Worm (Caenorhabditis elegans): ENCODE data around the gene dgk-2.

Gene dgk-2

DNA sequence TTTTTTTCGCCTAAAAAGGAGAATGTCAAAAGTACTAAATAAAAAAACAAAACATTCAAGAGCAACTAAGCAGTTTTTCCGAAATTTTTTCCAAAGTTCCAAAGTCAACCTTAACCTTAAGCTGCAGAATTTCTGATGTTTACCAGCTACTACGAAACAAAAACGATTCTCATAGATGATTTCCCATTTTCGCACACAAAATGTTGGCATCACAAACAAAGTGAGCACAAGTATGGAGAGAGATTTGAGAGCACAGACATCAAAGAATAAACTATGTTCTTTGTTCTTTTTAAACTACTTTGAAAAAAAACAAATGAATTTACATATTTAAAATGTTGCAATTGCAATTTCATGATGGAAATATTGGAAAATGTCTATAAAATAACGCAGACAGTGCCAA is 19.1 kb upstream of the dgk-2 start:
- no peak for TF ChIP-seq unc-39 (tag; optimal IDR thresholded peaks at IDR 0.05)

DNA sequence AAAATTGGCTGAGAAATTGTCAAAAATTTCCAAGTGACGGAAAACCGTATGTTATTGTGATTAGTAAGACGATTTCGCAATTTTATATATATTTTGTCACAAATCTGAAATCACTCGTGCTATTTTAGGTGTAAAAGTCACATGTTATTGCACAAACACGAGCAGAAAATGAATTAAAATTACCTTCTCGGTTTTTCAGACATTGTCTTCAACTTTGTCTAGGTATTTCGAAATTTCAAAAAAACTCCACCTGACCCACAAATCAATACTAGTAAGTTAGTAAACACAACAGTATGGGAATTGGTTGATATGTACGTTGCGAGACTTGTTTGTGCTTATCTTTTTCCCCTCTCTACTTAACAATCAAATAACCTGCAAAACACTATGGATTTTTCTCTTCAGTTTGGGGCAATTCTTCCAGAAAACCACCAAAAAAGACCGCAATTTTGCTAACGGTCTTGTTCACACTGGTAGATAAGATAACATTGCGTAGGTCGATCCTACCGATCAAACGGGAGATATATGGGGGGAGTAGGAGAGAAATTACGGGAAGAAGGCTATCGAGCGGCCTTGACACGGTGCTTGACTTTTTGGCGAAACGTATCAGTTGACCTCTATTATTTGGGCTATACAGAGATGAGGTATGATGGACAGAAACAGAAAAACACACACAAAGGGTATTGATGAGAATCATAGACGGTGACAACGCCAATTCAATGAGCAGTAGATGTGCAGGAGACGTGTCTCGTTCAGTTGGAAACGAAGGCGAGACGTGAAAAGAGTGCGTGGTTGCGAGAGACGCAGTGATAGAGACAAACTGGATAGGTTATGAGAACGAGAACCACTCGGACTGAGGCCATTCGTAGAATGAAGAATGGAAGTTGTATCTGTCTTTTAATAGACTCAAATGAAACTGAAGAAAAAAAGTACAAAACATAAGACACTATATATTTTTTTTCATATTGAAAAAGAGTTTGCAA is 17.9 kb upstream of the dgk-2 start, which contains the start of gene C07A12.7:
C07A12.7 (minus strand) TSS at position 308 of the 980 bp plus-strand sequence.
- TF ChIP-seq sma-3 (GFP tag; optimal IDR thresholded peaks at IDR 0.05) (peak; percentile 19), nhr-25 (tag; optimal IDR thresholded peaks at IDR 0.05) (peak; percentile 27), unc-55 (GFP tag; optimal IDR thresholded peaks at IDR 0.05) (peak; percentile 40), lin-39 (tag; optimal IDR thresholded peaks at IDR 0.05) (no peak), lin-13 (GFP tag; optimal IDR thresholded peaks at IDR 0.05) (no peak), nhr-10 (tag; optimal IDR thresholded peaks at IDR 0.05) (no peak), sma-9 (GFP tag; optimal IDR thresholded peaks at IDR 0.05) (peak; percentile 28), sma-9 (tag; optimal IDR thresholded peaks at IDR 0.05) (no peak), nhr-23 (tag; optimal IDR thresholded peaks at IDR 0.05) (peak; percentile 76), elt-1 (tag; optimal IDR thresholded peaks at IDR 0.05) (peak; percentile 52), zag-1 (tag; optimal IDR thresholded peaks at IDR 0.05) (no peak), aly-2 (tag; optimal IDR thresholded peaks at IDR 0.05) (no peak), dmd-4 (tag; optimal IDR thresholded peaks at IDR 0.05) (no peak), nhr-129 (tag; optimal IDR thresholded peaks at IDR 0.05) (peak; percentile 49), ceh-82 (tag; optimal IDR thresholded peaks at IDR 0.05) (no peak), ztf-4 (tag; optimal IDR thresholded peaks at IDR 0.05) (no peak), mdl-1 (tag; optimal IDR thresholded peaks at IDR 0.05) (no peak), ZK546.5 (tag; optimal IDR thresholded peaks at IDR 0.05) (no peak), ceh-16 (tag; optimal IDR thresholded peaks at IDR 0.05) (peak; percentile 28), C34F6.9 (tag; optimal IDR thresholded peaks at IDR 0.05) (peak; percentile 10), alr-1 (tag; optimal IDR thresholded peaks at IDR 0.05) (no peak), egl-27 (tag; optimal IDR thresholded peaks at IDR 0.05) (no peak), nhr-6 (tag; optimal IDR thresholded peaks at IDR 0.05) (no peak), gmeb-1 (tag; optimal IDR thresholded peaks at IDR 0.05) (no peak), nhr-21 (tag; optimal IDR thresholded peaks at IDR 0.05) (peak; percentile 48), lin-11 (tag; optimal IDR thresholded peaks at IDR 0.05) (no peak), blmp-1 (tag; optimal IDR thresholded peaks at IDR 0.05; ENCODE audit: insufficient read depth) (no peak), nhr-12 (tag; optimal IDR thresholded peaks at IDR 0.05) (no peak), skn-1 (tag; optimal IDR thresholded peaks at IDR 0.05) (no peak), peb-1 (tag; optimal IDR thresholded peaks at IDR 0.05) (no peak), lsy-2 (tag; optimal IDR thresholded peaks at IDR 0.05) (peak in 1 of 2 experiments; percentile 9), snpc-4 (tag; optimal IDR thresholded peaks at IDR 0.05) (no peak), fos-1 (tag; optimal IDR thresholded peaks at IDR 0.05) (no peak), elt-3 (tag; optimal IDR thresholded peaks at IDR 0.05) (no peak)

DNA sequence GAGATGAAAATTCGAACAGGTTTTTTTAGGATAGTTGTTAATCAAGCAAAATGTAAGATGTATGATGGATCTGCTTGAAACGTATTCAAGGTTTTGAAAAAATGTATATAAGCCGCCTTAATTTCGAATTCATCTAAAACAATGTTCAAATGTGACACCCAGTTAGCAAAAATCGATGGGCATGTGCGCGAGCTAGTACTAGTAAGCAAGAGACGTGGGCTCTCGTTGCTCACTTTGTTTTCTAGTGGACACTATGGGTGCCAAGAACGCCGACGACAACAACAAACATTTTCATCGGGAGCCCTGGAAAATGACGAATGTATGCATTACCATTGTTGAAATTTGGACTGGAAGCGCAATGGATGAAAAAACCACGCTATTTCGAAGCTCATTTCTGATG is 17.0 kb upstream of the dgk-2 start:
- TF ChIP-seq unc-55 (GFP tag; optimal IDR thresholded peaks at IDR 0.05): peak; percentile 27
- no peak for TF ChIP-seq skn-1 (tag; optimal IDR thresholded peaks at IDR 0.05)

DNA sequence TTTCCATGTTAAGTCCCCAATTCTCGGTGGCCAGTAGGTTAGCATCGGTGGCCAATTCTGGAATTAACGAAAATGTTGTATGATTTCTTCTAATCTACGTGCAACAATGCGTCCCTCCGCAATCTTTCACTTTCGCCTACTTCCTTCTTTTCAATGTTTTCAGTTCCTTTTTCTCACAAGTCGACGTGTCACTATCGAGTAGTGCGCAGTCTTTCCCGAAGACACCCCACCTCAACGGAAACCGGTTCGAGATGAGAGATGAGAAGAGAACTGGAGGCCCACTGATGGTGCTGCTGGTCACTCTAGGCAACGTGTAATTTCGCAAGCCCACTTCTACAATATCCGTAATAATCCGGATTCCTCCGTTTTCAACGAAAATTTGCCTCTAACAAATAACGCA is 15.8 kb upstream of the dgk-2 start:
- TF ChIP-seq nhr-25 (tag; optimal IDR thresholded peaks at IDR 0.05) (peak; percentile 63), blmp-1 (tag; optimal IDR thresholded peaks at IDR 0.05; ENCODE audit: insufficient read depth) (peak; percentile 73), crh-2 (tag; optimal IDR thresholded peaks at IDR 0.05) (peak; percentile 25), nhr-21 (tag; optimal IDR thresholded peaks at IDR 0.05) (peak; percentile 74), unc-39 (tag; optimal IDR thresholded peaks at IDR 0.05) (no peak), sma-3 (GFP tag; optimal IDR thresholded peaks at IDR 0.05) (peak; percentile 38), ama-1 (optimal IDR thresholded peaks at IDR 0.05) (no peak)
